Fruit fly (Drosophila melanogaster) whole organism, embryonic: ENCODE data around the gene Fpgs1.

Source experiments
- ATbp ChIP-seq: fragments of 200-800 bp; sonication (Bioruptor generic); optimal IDR thresholded peaks from 2 replicates; lab custom pipeline; 2017; ENCODE audit warnings: missing biosample characterization, mild to moderate bottlenecking, missing genetic modification characterization, missing genetic modification reagents
- Asciz ChIP-seq: fragments of 200-800 bp; sonication (Bioruptor generic); optimal IDR thresholded peaks from 2 replicates; lab custom pipeline; 2017; ENCODE audit warnings: missing biosample characterization, mild to moderate bottlenecking, missing genetic modification characterization, missing genetic modification reagents
- Atf-2 ChIP-seq: fragments of 200-800 bp; sonication (Bioruptor generic); optimal IDR thresholded peaks from 2 replicates; lab custom pipeline; 2016; ENCODE audit warnings: missing biosample characterization, missing genetic modification characterization
- C15 ChIP-seq: fragments of 200-800 bp; sonication (Bioruptor generic); IDR thresholded peaks from 3 replicates; pipeline ENCODE4 v1.3.6; 2022; ENCODE audit warnings: missing biosample characterization, missing genetic modification characterization
- CG1024 ChIP-seq: fragments of 200-800 bp; sonication (Bioruptor generic); IDR thresholded peaks from 2 replicates; pipeline ENCODE4 v1.3.6; 2022; ENCODE audit warnings: missing biosample characterization, missing genetic modification characterization
- CG10274 ChIP-seq: fragments of 200-800 bp; sonication (Bioruptor generic); optimal IDR thresholded peaks from 3 replicates; lab custom pipeline; 2017; ENCODE audit warnings: missing biosample characterization, mild to moderate bottlenecking, missing genetic modification characterization
- CG10431 ChIP-seq: fragments of 200-800 bp; sonication (Bioruptor generic); optimal IDR thresholded peaks from 3 replicates; lab custom pipeline; 2018; ENCODE audit warnings: missing biosample characterization, mild to moderate bottlenecking, missing genetic modification characterization
- CG12071 ChIP-seq: fragments of 200-800 bp; sonication (Bioruptor generic); optimal IDR thresholded peaks from 3 replicates; lab custom pipeline; 2018; ENCODE audit warnings: missing biosample characterization, mild to moderate bottlenecking, missing genetic modification characterization
- CG12155 ChIP-seq: fragments of 200-800 bp; sonication (Bioruptor generic); optimal IDR thresholded peaks from 3 replicates; lab custom pipeline; 2016; ENCODE audit warnings: missing biosample characterization, missing genetic modification characterization
- CG14050 ChIP-seq: fragments of 200-800 bp; sonication (Bioruptor generic); IDR thresholded peaks from 3 replicates; pipeline ENCODE4 v1.3.6; 2022; ENCODE audit warnings: missing biosample characterization, missing genetic modification characterization
- CG15479 ChIP-seq: fragments of 200-800 bp; sonication (Bioruptor generic); optimal IDR thresholded peaks from 3 replicates; lab custom pipeline; 2019; ENCODE audit warnings: missing biosample characterization, mild to moderate bottlenecking, missing genetic modification characterization, moderate library complexity
- CG1602 ChIP-seq: fragments of 200-800 bp; sonication (Bioruptor generic); optimal IDR thresholded peaks from 3 replicates; lab custom pipeline; 2016; ENCODE audit warnings: missing biosample characterization, missing genetic modification characterization
- CG17568 ChIP-seq: fragments of 200-800 bp; sonication (Bioruptor generic); optimal IDR thresholded peaks from 2 replicates; lab custom pipeline; 2018; ENCODE audit warnings: missing biosample characterization, mild to moderate bottlenecking, missing genetic modification characterization, moderate library complexity
- CG17802 ChIP-seq: fragments of 200-800 bp; sonication (Bioruptor generic); optimal IDR thresholded peaks from 2 replicates; lab custom pipeline; 2018; ENCODE audit warnings: missing biosample characterization, mild to moderate bottlenecking, missing genetic modification characterization, moderate library complexity
- CG18262 ChIP-seq: fragments of 200-800 bp; optimal IDR thresholded peaks from 3 replicates; lab custom pipeline; 2019; ENCODE audit warnings: missing biosample characterization, mild to moderate bottlenecking, missing genetic modification characterization, moderate library complexity
- CG3065 ChIP-seq: fragments of 200-800 bp; sonication (Bioruptor generic); optimal IDR thresholded peaks from 2 replicates; lab custom pipeline; 2016; ENCODE audit warnings: missing biosample characterization, missing genetic modification characterization
- CG32767 ChIP-seq: fragments of 200-800 bp; sonication (Bioruptor generic); IDR thresholded peaks from 2 replicates; pipeline ENCODE4 v1.3.6; 2022; ENCODE audit warnings: missing biosample characterization, missing genetic modification characterization
- CG6272 ChIP-seq: fragments of 200-800 bp; sonication (Bioruptor generic); IDR thresholded peaks from 2 replicates; pipeline ENCODE4 v1.3.6; 2022; ENCODE audit warnings: missing biosample characterization, missing genetic modification characterization
- CG6683 ChIP-seq: fragments of 200-800 bp; sonication (Bioruptor generic); optimal IDR thresholded peaks from 2 replicates; lab custom pipeline; 2017; ENCODE audit warnings: missing biosample characterization, mild to moderate bottlenecking, missing genetic modification characterization, missing genetic modification reagents
- CG7963 ChIP-seq: fragments of 200-800 bp; sonication (Bioruptor generic); IDR thresholded peaks from 3 replicates; pipeline ENCODE4 v1.3.6; 2022; ENCODE audit warnings: missing biosample characterization, missing genetic modification characterization; ENCODE audit not compliant: partially characterized antibody
- CG8944 ChIP-seq: fragments of 200-800 bp; sonication (Bioruptor generic); optimal IDR thresholded peaks from 3 replicates; lab custom pipeline; 2016; ENCODE audit warnings: missing biosample characterization, missing genetic modification characterization
- CG9437 ChIP-seq: fragments of 200-800 bp; sonication (Bioruptor generic); optimal IDR thresholded peaks from 2 replicates; lab custom pipeline; 2018; ENCODE audit warnings: missing biosample characterization, mild to moderate bottlenecking, missing genetic modification characterization
- CG9727 ChIP-seq: fragments of 200-800 bp; sonication (Bioruptor generic); optimal IDR thresholded peaks from 3 replicates; lab custom pipeline; 2017; ENCODE audit warnings: missing biosample characterization, mild to moderate bottlenecking, missing genetic modification characterization
- CG9817 ChIP-seq: fragments of 200-800 bp; sonication (Bioruptor generic); optimal IDR thresholded peaks from 2 replicates; lab custom pipeline; 2018; ENCODE audit warnings: missing biosample characterization, mild to moderate bottlenecking, missing genetic modification characterization, moderate library complexity
- CoRest ChIP-seq: fragments of 200-800 bp; sonication (Bioruptor generic); optimal IDR thresholded peaks from 3 replicates; lab custom pipeline; 2018; ENCODE audit warnings: missing biosample characterization, mild to moderate bottlenecking, missing genetic modification characterization, moderate library complexity
- CrebB ChIP-seq: fragments of 200-800 bp; sonication (Bioruptor generic); optimal IDR thresholded peaks from 3 replicates; lab custom pipeline; 2018; ENCODE audit warnings: missing biosample characterization, mild to moderate bottlenecking, missing genetic modification characterization
- D ChIP-seq, 2 experiments: fragments of 200-800 bp in 1 of 2; fragments of >200 bp in 1 of 2; sonication (Bioruptor generic) in 1 of 2; optimal IDR thresholded peaks; 2 replicates in 1 of 2; 3 replicates in 1 of 2; lab custom pipeline; 2017; ENCODE audit warnings: mild to moderate bottlenecking in 1 of 2, missing biosample characterization in 1 of 2, missing genetic modification characterization in 1 of 2, missing genetic modification reagents in 1 of 2
- Dfd ChIP-seq, 2 experiments: fragments of >200 bp; optimal IDR thresholded peaks; 2 replicates each; lab custom pipeline; 2017; ENCODE audit warnings: missing biosample characterization in 2 of 2, missing genetic modification characterization in 2 of 2
- Eip74EF ChIP-seq, 2 experiments: fragments of 200-800 bp in 1 of 2; fragments of >200 bp in 1 of 2; sonication (Bioruptor generic) in 1 of 2; optimal IDR thresholded peaks; 2 replicates each; lab custom pipeline; 2017 to 2019; ENCODE audit warnings: missing biosample characterization in 2 of 2, missing genetic modification characterization in 2 of 2, mild to moderate bottlenecking in 1 of 2, moderate library complexity in 1 of 2
- HHEX ChIP-seq: fragments of 200-800 bp; sonication (Bioruptor generic); optimal IDR thresholded peaks from 3 replicates; lab custom pipeline; 2017; ENCODE audit warnings: missing biosample characterization, mild to moderate bottlenecking, missing genetic modification characterization, missing genetic modification reagents
- HLH54F ChIP-seq: fragments of 200-800 bp; sonication (Bioruptor generic); optimal IDR thresholded peaks from 3 replicates; lab custom pipeline; 2016; ENCODE audit warnings: missing biosample characterization, missing genetic modification characterization
- Hr39 ChIP-seq: fragments of >200 bp; optimal IDR thresholded peaks from 2 replicates; lab custom pipeline; 2017
- MBD-R2 ChIP-seq: fragments of 200-800 bp; sonication (Bioruptor generic); IDR thresholded peaks from 2 replicates; pipeline ENCODE4 v1.3.6; 2022; ENCODE audit warnings: missing biosample characterization, missing genetic modification characterization
- ara ChIP-seq: fragments of 200-800 bp; sonication (Bioruptor generic); IDR thresholded peaks from 2 replicates; pipeline ENCODE4 v1.3.6; 2022; ENCODE audit warnings: missing biosample characterization, missing genetic modification characterization
- az2 ChIP-seq: fragments of 200-800 bp; sonication (Bioruptor generic); optimal IDR thresholded peaks from 3 replicates; lab custom pipeline; 2016; ENCODE audit warnings: missing biosample characterization, missing genetic modification characterization
- cad ChIP-seq: fragments of >200 bp; optimal IDR thresholded peaks from 2 replicates; lab custom pipeline; 2017; ENCODE audit warnings: missing biosample characterization, missing genetic modification characterization
- fd3F ChIP-seq: fragments of 200-800 bp; sonication (Bioruptor generic); optimal IDR thresholded peaks from 2 replicates; lab custom pipeline; 2018; ENCODE audit warnings: missing biosample characterization, mild to moderate bottlenecking, missing genetic modification characterization, moderate library complexity
- fd96Cb ChIP-seq: fragments of 200-800 bp; sonication (Bioruptor generic); optimal IDR thresholded peaks from 2 replicates; lab custom pipeline; 2018; ENCODE audit warnings: missing biosample characterization, mild to moderate bottlenecking, missing genetic modification characterization, moderate library complexity
- gem ChIP-seq: fragments of 200-800 bp; sonication (Bioruptor generic); optimal IDR thresholded peaks from 2 replicates; lab custom pipeline; 2019; ENCODE audit warnings: missing biosample characterization, mild to moderate bottlenecking, missing genetic modification characterization, moderate library complexity
- h ChIP-seq: fragments of >200 bp; optimal IDR thresholded peaks from 2 replicates; lab custom pipeline; 2017
- ind ChIP-seq: fragments of 200-800 bp; sonication (Bioruptor generic); optimal IDR thresholded peaks from 3 replicates; lab custom pipeline; 2016; ENCODE audit warnings: missing biosample characterization, missing genetic modification characterization
- jumu ChIP-seq: fragments of 200-800 bp; sonication (Bioruptor generic); optimal IDR thresholded peaks from 3 replicates; lab custom pipeline; 2016; ENCODE audit warnings: missing biosample characterization, missing genetic modification characterization
- lilli ChIP-seq: fragments of 200-800 bp; sonication (Bioruptor generic); optimal IDR thresholded peaks from 3 replicates; lab custom pipeline; 2016; ENCODE audit warnings: missing biosample characterization, missing genetic modification characterization
- luna ChIP-seq: fragments of 200-800 bp; sonication (Bioruptor generic); optimal IDR thresholded peaks from 2 replicates; lab custom pipeline; 2016; ENCODE audit warnings: missing biosample characterization, missing genetic modification characterization
- org-1 ChIP-seq: fragments of 200-800 bp; sonication (Bioruptor generic); optimal IDR thresholded peaks from 2 replicates; lab custom pipeline; 2017; ENCODE audit warnings: missing biosample characterization, missing genetic modification characterization
- pzg ChIP-seq: fragments of 200-800 bp; sonication (Bioruptor generic); optimal IDR thresholded peaks from 3 replicates; lab custom pipeline; 2018; ENCODE audit warnings: missing biosample characterization, mild to moderate bottlenecking, missing genetic modification characterization, moderate library complexity
- repo ChIP-seq: fragments of 200-800 bp; sonication (Bioruptor generic); optimal IDR thresholded peaks from 2 replicates; lab custom pipeline; 2016; ENCODE audit warnings: missing biosample characterization, missing genetic modification characterization
- row ChIP-seq: fragments of 200-800 bp; sonication (Bioruptor generic); IDR thresholded peaks from 3 replicates; pipeline ENCODE4 v1.3.6; 2022; ENCODE audit warnings: missing biosample characterization, missing genetic modification characterization
- tgo ChIP-seq: fragments of 200-800 bp; sonication (Bioruptor generic); IDR thresholded peaks from 3 replicates; pipeline ENCODE4 v1.3.6; 2022; ENCODE audit warnings: missing biosample characterization, missing genetic modification characterization
- tio ChIP-seq: fragments of 200-800 bp; sonication (Bioruptor generic); optimal IDR thresholded peaks from 2 replicates; lab custom pipeline; 2017; ENCODE audit warnings: missing biosample characterization, missing genetic modification characterization, inconsistent platforms
- twi ChIP-seq: fragments of 200-800 bp; optimal IDR thresholded peaks from 2 replicates; lab custom pipeline; 2019; ENCODE audit warnings: missing biosample characterization, mild to moderate bottlenecking, missing genetic modification characterization, moderate library complexity

Fpgs1 gene

dm6 chrX:12574666-12575202 lies 36.9 kb upstream of the Fpgs1 start (continued):
- TF ChIP-seq CG10274 (GFP tag; lab: Kevin White, UChicago) (no peak), ATbp (no peak), repo (no peak), Asciz (GFP tag; lab: Kevin White, UChicago) (no peak), row (peak; percentile 53; the same call in 2 of the 3 replicates), CG17802 (no peak), CG7963 (GFP tag; lab: Robert Waterston, UW) (no peak), CG17568 (no peak), CG12071 (GFP tag; lab: Kevin White, UChicago) (no peak), D (optimal IDR thresholded peaks at IDR 0.05; lab: Kevin White, UChicago) (no peak), D (GFP tag; optimal IDR thresholded peaks at IDR 0.05; lab: Kevin White, UChicago) (no peak), fd96Cb (tag; lab: Kevin White, UChicago) (no peak), CG1602 (no peak), CG8944 (GFP tag; lab: Kevin White, UChicago) (no peak), gem (peak; percentile 16), twi (tag; lab: Kevin White, UChicago) (no peak), org-1 (GFP tag; lab: Kevin White, UChicago) (no peak), CG9437 (GFP tag; lab: Kevin White, UChicago) (no peak), lilli (GFP tag; lab: Kevin White, UChicago) (no peak), CG14050 (GFP tag; lab: Robert Waterston, UW) (peak; percentile 25; the same call in 1 of the 3 replicates), fd3F (GFP tag; lab: Kevin White, UChicago) (no peak), pzg (GFP tag; lab: Kevin White, UChicago) (no peak), ind (no peak), CG32767 (GFP tag; lab: Robert Waterston, UW) (peak; percentile 97), CrebB (tag; lab: Kevin White, UChicago) (no peak), C15 (GFP tag; lab: Robert Waterston, UW) (no peak), CG15479 (GFP tag; lab: Kevin White, UChicago) (peak; percentile 97), h (lab: Kevin White, UChicago) (no peak), luna (no peak), MBD-R2 (GFP tag; lab: Robert Waterston, UW) (no peak), CG3065 (GFP tag; lab: Kevin White, UChicago) (no peak), CG6683 (GFP tag; lab: Kevin White, UChicago) (no peak), CG9817 (tag; lab: Kevin White, UChicago) (no peak), CG18262 (tag; lab: Kevin White, UChicago) (no peak), az2 (GFP tag; lab: Kevin White, UChicago) (no peak), Atf-2 (GFP tag; lab: Kevin White, UChicago) (no peak), tio (GFP tag; lab: Kevin White, UChicago) (no peak), CG10431 (GFP tag; lab: Kevin White, UChicago) (no peak), Eip74EF (GFP tag; optimal IDR thresholded peaks at IDR 0.05; lab: Kevin White, UChicago) (no peak), Hr39 (lab: Kevin White, UChicago) (no peak), CG12155 (no peak), ara (GFP tag; lab: Robert Waterston, UW) (no peak), CG9727 (no peak), HHEX (no peak), CG1024 (GFP tag; lab: Robert Waterston, UW) (no peak), cad (GFP tag; lab: Kevin White, UChicago) (no peak), CG6272 (no peak), HLH54F (GFP tag; lab: Kevin White, UChicago) (no peak), jumu (no peak), CoRest (tag; lab: Kevin White, UChicago) (no peak), tgo (no peak), Dfd (GFP tag; optimal IDR thresholded peaks at IDR 0.05; lab: Kevin White, UChicago) (no peak)
